Fruit fly (Drosophila melanogaster): ENCODE results near the gene CG31668.

- TF ChIP-seq insv (optimal IDR thresholded peaks at IDR 0.05) (no peak), h (optimal IDR thresholded peaks at IDR 0.05) (no peak), Sin3A (optimal IDR thresholded peaks at IDR 0.05) (no peak)
Observed at dm6 chr2L:2221649-2222150, 15.7 kb upstream of the CG31668 start.
